Worm (Caenorhabditis elegans) whole organism, mixed stage, embryonic: Measurements from ENCODE around the gene hlh-34.
A peak's percentile ranks its signal among the peaks of the same experiment; 100 is the strongest.

Experiments
- M03D4.4 ChIP-seq: sonication (generic microtip); optimal IDR thresholded peaks from 2 replicates; lab custom pipeline; 2017; ENCODE audit warnings: mild to moderate bottlenecking, missing genetic modification characterization, missing compliant biosample characterization
- bed-3 ChIP-seq: fragments of 200-800 bp; sonication (Bioruptor generic); optimal IDR thresholded peaks from 3 replicates; lab custom pipeline; 2018; ENCODE audit warnings: mild to moderate bottlenecking, missing genetic modification characterization, moderate library complexity, missing compliant biosample characterization
- blmp-1 ChIP-seq: fragments of 150-350 bp; optimal IDR thresholded peaks from 2 replicates; lab custom pipeline; 2014; ENCODE audit warnings: missing biosample characterization, missing genetic modification characterization
- ceh-39 ChIP-seq: fragments of 150-350 bp; optimal IDR thresholded peaks from 2 replicates; lab custom pipeline; 2014; ENCODE audit warnings: missing biosample characterization, missing genetic modification characterization
- ceh-43 ChIP-seq: fragments of 200-800 bp; sonication (Bioruptor generic); optimal IDR thresholded peaks from 2 replicates; lab custom pipeline; 2018; ENCODE audit warnings: mild to moderate bottlenecking, missing genetic modification characterization, moderate library complexity, missing compliant biosample characterization
- ceh-83 ChIP-seq: fragments of 200-800 bp; sonication (Bioruptor generic); optimal IDR thresholded peaks from 2 replicates; lab custom pipeline; 2018; ENCODE audit warnings: mild to moderate bottlenecking, missing genetic modification characterization, missing compliant biosample characterization
- ces-1 ChIP-seq: fragments of 150-350 bp; optimal IDR thresholded peaks from 2 replicates; lab custom pipeline; 2014; ENCODE audit warnings: missing biosample characterization, missing genetic modification reagents, missing genetic modification characterization
- cnd-1 ChIP-seq: fragments of 200-800 bp; sonication (Bioruptor generic); optimal IDR thresholded peaks from 2 replicates; lab custom pipeline; 2018; ENCODE audit warnings: mild to moderate bottlenecking, missing genetic modification characterization, missing compliant biosample characterization
- drap-1 ChIP-seq: fragments of 200-800 bp; sonication (Bioruptor generic); optimal IDR thresholded peaks from 3 replicates; lab custom pipeline; 2018; ENCODE audit warnings: mild to moderate bottlenecking, missing genetic modification characterization, missing compliant biosample characterization
- elt-1 ChIP-seq: sonication (generic microtip); optimal IDR thresholded peaks from 2 replicates; lab custom pipeline; 2017; ENCODE audit warnings: missing genetic modification characterization, mild to moderate bottlenecking, missing compliant biosample characterization, antibody characterized with exemption, moderate library complexity, borderline replicate concordance; ENCODE audit not compliant: insufficient read depth
- elt-3 ChIP-seq: fragments of 150-350 bp; optimal IDR thresholded peaks from 2 replicates; lab custom pipeline; 2014; ENCODE audit warnings: missing biosample characterization, missing genetic modification characterization
- flh-1 ChIP-seq: fragments of 200-800 bp; sonication (Bioruptor generic); optimal IDR thresholded peaks from 2 replicates; lab custom pipeline; 2018; ENCODE audit warnings: mild to moderate bottlenecking, missing genetic modification characterization, moderate library complexity, missing compliant biosample characterization
- ham-2 ChIP-seq: fragments of 200-800 bp; sonication (Bioruptor generic); optimal IDR thresholded peaks from 2 replicates; lab custom pipeline; 2018; ENCODE audit warnings: mild to moderate bottlenecking, missing genetic modification characterization, missing compliant biosample characterization
- hlh-1 ChIP-seq: fragments of 150-350 bp; optimal IDR thresholded peaks from 2 replicates; lab custom pipeline; 2014; ENCODE audit warnings: missing biosample characterization, missing genetic modification reagents, missing genetic modification characterization
- lin-13 ChIP-seq: fragments of 150-350 bp; optimal IDR thresholded peaks from 2 replicates; lab custom pipeline; 2014; ENCODE audit warnings: missing biosample characterization, missing genetic modification characterization
- lin-32 ChIP-seq: fragments of 200-800 bp; sonication (Bioruptor generic); optimal IDR thresholded peaks from 2 replicates; lab custom pipeline; 2018; ENCODE audit warnings: mild to moderate bottlenecking, missing genetic modification characterization, missing compliant biosample characterization
- lsy-2 ChIP-seq: fragments of 150-350 bp; optimal IDR thresholded peaks from 2 replicates; lab custom pipeline; 2014; ENCODE audit warnings: missing biosample characterization, missing genetic modification characterization
- mab-5 ChIP-seq: fragments of 150-350 bp; optimal IDR thresholded peaks from 2 replicates; lab custom pipeline; 2014; ENCODE audit warnings: missing biosample characterization, missing genetic modification characterization
- mep-1 ChIP-seq: fragments of 150-350 bp; optimal IDR thresholded peaks from 2 replicates; lab custom pipeline; 2017; ENCODE audit warnings: missing biosample characterization, missing genetic modification reagents, missing genetic modification characterization, inconsistent platforms
- mls-2 ChIP-seq: sonication (generic microtip); optimal IDR thresholded peaks from 2 replicates; lab custom pipeline; 2016; ENCODE audit warnings: mild to moderate bottlenecking, missing genetic modification characterization, moderate library complexity, missing compliant biosample characterization
- nhr-12 ChIP-seq: fragments of 150-350 bp; optimal IDR thresholded peaks from 2 replicates; lab custom pipeline; 2014; ENCODE audit warnings: missing biosample characterization, missing genetic modification characterization
- nhr-2 ChIP-seq: fragments of 150-350 bp; optimal IDR thresholded peaks from 2 replicates; lab custom pipeline; 2014; ENCODE audit warnings: missing biosample characterization, missing genetic modification characterization
- nhr-237 ChIP-seq: fragments of 150-350 bp; optimal IDR thresholded peaks from 2 replicates; lab custom pipeline; 2014; ENCODE audit warnings: missing biosample characterization, missing genetic modification characterization
- nhr-28 ChIP-seq: fragments of 150-350 bp; optimal IDR thresholded peaks from 2 replicates; lab custom pipeline; 2014; ENCODE audit warnings: missing biosample characterization, missing genetic modification characterization
- nhr-76 ChIP-seq: sonication (generic microtip); optimal IDR thresholded peaks from 2 replicates; lab custom pipeline; 2017; ENCODE audit warnings: missing biosample characterization, missing genetic modification characterization
- pha-4 ChIP-seq: fragments of 150-350 bp; optimal IDR thresholded peaks from 2 replicates; lab custom pipeline; 2018; ENCODE audit warnings: missing biosample characterization, missing genetic modification reagents, missing genetic modification characterization
- sem-2 ChIP-seq: fragments of 200-800 bp; sonication (Bioruptor generic); optimal IDR thresholded peaks from 2 replicates; lab custom pipeline; 2018; ENCODE audit warnings: mild to moderate bottlenecking, missing genetic modification characterization, missing compliant biosample characterization
- snpc-4 ChIP-seq: fragments of 150-350 bp; optimal IDR thresholded peaks from 2 replicates; lab custom pipeline; 2014; ENCODE audit warnings: missing biosample characterization, missing genetic modification characterization
- sptf-1 ChIP-seq: sonication (generic microtip); optimal IDR thresholded peaks from 2 replicates; lab custom pipeline; 2017; ENCODE audit warnings: mild to moderate bottlenecking, missing genetic modification characterization, moderate library complexity, missing compliant biosample characterization
- tbx-8 ChIP-seq: fragments of 200-800 bp; sonication (Bioruptor generic); optimal IDR thresholded peaks from 2 replicates; lab custom pipeline; 2018; ENCODE audit warnings: mild to moderate bottlenecking, missing genetic modification characterization, moderate library complexity, missing compliant biosample characterization
- unc-120 ChIP-seq: sonication (generic microtip); optimal IDR thresholded peaks from 2 replicates; lab custom pipeline; 2017; ENCODE audit warnings: missing genetic modification characterization, missing compliant biosample characterization; ENCODE audit not compliant: poor library complexity, severe bottlenecking
- unc-39 ChIP-seq: fragments of 150-350 bp; optimal IDR thresholded peaks from 2 replicates; lab custom pipeline; 2014; ENCODE audit warnings: missing biosample characterization, missing genetic modification characterization
- unc-62 ChIP-seq: fragments of 150-350 bp; optimal IDR thresholded peaks from 2 replicates; lab custom pipeline; 2014; ENCODE audit warnings: missing biosample characterization, missing genetic modification reagents, missing genetic modification characterization
- zip-8 ChIP-seq: fragments of 150-350 bp; optimal IDR thresholded peaks from 2 replicates; lab custom pipeline; 2014; ENCODE audit warnings: missing biosample characterization, missing genetic modification characterization
- ztf-11 ChIP-seq: fragments of 150-350 bp; optimal IDR thresholded peaks from 2 replicates; lab custom pipeline; 2014; ENCODE audit warnings: missing biosample characterization, missing genetic modification characterization

hlh-34 gene

ce11 chrV:13716531-13716930, 9.3 kb upstream of the hlh-34 start, which contains the start of gene T01D3.6:
TSS of gene T01D3.6 (plus strand) at chrV:13716824.
- TF ChIP-seq elt-3 (tag; lab: Kevin White, UChicago) (no peak), snpc-4 (tag; lab: Kevin White, UChicago) (no peak), mep-1 (tag; lab: Kevin White, UChicago) (no peak), unc-39 (tag; lab: Kevin White, UChicago) (no peak), lin-13 (no peak), unc-62 (GFP tag; lab: Kevin White, UChicago) (no peak), pha-4 (tag; lab: Kevin White, UChicago) (no peak), sptf-1 (no peak), flh-1 (GFP tag; lab: Kevin White, UChicago) (no peak), M03D4.4 (no peak), sem-2 (GFP tag; lab: Kevin White, UChicago) (no peak)

ce11 chrV:13715223-13715686, 8.1 kb upstream of the hlh-34 start, which contains the start of gene zipt-9:
TSS of gene zipt-9 (minus strand) at chrV:13715273.
- TF ChIP-seq ceh-83 (GFP tag; lab: Kevin White, UChicago) = no peak
- TF ChIP-seq flh-1 (GFP tag; lab: Kevin White, UChicago) = no peak
- no peak for TF ChIP-seq ham-2 (GFP tag; lab: Kevin White, UChicago)
- no peak for TF ChIP-seq tbx-8 (GFP tag; lab: Kevin White, UChicago)
- peak; percentile 46 for TF ChIP-seq blmp-1
- peak; percentile 54 for TF ChIP-seq cnd-1 (tag; lab: Kevin White, UChicago)
- peak; percentile 35 for TF ChIP-seq drap-1 (GFP tag; lab: Kevin White, UChicago)
- TF ChIP-seq snpc-4 (tag; lab: Kevin White, UChicago) = no peak
- TF ChIP-seq unc-39 (tag; lab: Kevin White, UChicago) = no peak
- TF ChIP-seq elt-1 (tag; lab: Kevin White, UChicago) = peak; percentile 6
- no peak for TF ChIP-seq nhr-28 (tag; lab: Kevin White, UChicago)
- TF ChIP-seq nhr-2 (tag; lab: Kevin White, UChicago) = no peak
- TF ChIP-seq sptf-1 = peak; percentile 79
- no peak for TF ChIP-seq bed-3 (GFP tag; lab: Kevin White, UChicago)
- no peak for TF ChIP-seq hlh-1 (tag; lab: Kevin White, UChicago)
- TF ChIP-seq nhr-76 (tag; lab: Kevin White, UChicago) = no peak
- no peak for TF ChIP-seq elt-3 (tag; lab: Kevin White, UChicago)
- no peak for TF ChIP-seq unc-120 (tag; lab: Kevin White, UChicago)
- no peak for TF ChIP-seq ztf-11
- TF ChIP-seq lin-32 (GFP tag; lab: Kevin White, UChicago) = peak; percentile 20
- no peak for TF ChIP-seq nhr-12 (tag; lab: Kevin White, UChicago)
- no peak for TF ChIP-seq ceh-43
- peak; percentile 42 for TF ChIP-seq M03D4.4
- no peak for TF ChIP-seq mab-5
- TF ChIP-seq nhr-237 = peak; percentile 66
- TF ChIP-seq sem-2 (GFP tag; lab: Kevin White, UChicago) = peak; percentile 9
- TF ChIP-seq lsy-2 (tag; lab: Kevin White, UChicago) = peak; percentile 68
- peak; percentile 42 for TF ChIP-seq pha-4 (tag; lab: Kevin White, UChicago)
- no peak for TF ChIP-seq mls-2 (tag; lab: Kevin White, UChicago)
- TF ChIP-seq ceh-39 (tag; lab: Kevin White, UChicago) = peak; percentile 9
- TF ChIP-seq zip-8 (tag; lab: Kevin White, UChicago) = no peak
- TF ChIP-seq mep-1 (tag; lab: Kevin White, UChicago) = peak; percentile 83
- TF ChIP-seq lin-13 = peak; percentile 64
- TF ChIP-seq ces-1 (GFP tag; lab: Kevin White, UChicago) = no peak
- no peak for TF ChIP-seq unc-62 (GFP tag; lab: Kevin White, UChicago)

ce11 chrV:13711060-13711459, 3.9 kb upstream of the hlh-34 start, which contains the start of gene srx-96:
TSS of gene srx-96 (plus strand) at chrV:13711360.
- TF ChIP-seq blmp-1 = no peak
- TF ChIP-seq nhr-12 (tag; lab: Kevin White, UChicago) = no peak
- no peak for TF ChIP-seq nhr-28 (tag; lab: Kevin White, UChicago)
- TF ChIP-seq unc-120 (tag; lab: Kevin White, UChicago) = no peak
- TF ChIP-seq sem-2 (GFP tag; lab: Kevin White, UChicago) = no peak
- TF ChIP-seq ceh-83 (GFP tag; lab: Kevin White, UChicago) = no peak
- TF ChIP-seq ham-2 (GFP tag; lab: Kevin White, UChicago) = no peak
- no peak for TF ChIP-seq elt-1 (tag; lab: Kevin White, UChicago)
- no peak for TF ChIP-seq ceh-39 (tag; lab: Kevin White, UChicago)
- TF ChIP-seq mab-5 = no peak
- TF ChIP-seq sptf-1 = no peak
- TF ChIP-seq mls-2 (tag; lab: Kevin White, UChicago) = no peak
- no peak for TF ChIP-seq mep-1 (tag; lab: Kevin White, UChicago)
- TF ChIP-seq cnd-1 (tag; lab: Kevin White, UChicago) = no peak
